Fruit fly (Drosophila melanogaster): ENCODE measurements around the gene CG45307.

CG45307 gene

DNA sequence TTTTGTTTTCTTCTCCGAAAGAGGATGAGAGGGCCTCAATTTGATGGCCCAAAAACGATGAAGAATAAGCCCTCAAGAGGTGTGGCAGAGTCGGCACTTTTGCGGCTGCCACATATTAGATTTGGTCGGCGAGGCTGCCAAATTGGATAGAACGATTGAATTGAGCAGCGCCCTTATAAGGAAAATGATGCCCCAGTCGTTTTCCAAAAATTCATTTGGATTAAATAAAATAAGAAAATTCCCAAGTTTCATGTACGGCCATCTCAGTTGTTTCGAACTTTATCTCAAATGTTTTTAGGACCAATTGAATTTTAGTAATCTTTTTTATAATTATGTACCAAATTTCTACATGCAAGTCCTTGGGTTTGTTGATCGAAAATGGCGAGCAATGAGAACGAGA, at the start of gene CG45307, which contains the start of gene CG12438:
TSS of gene CG45307 (minus strand) at position 101 of the 400 bp plus-strand sequence.
TSS of gene CG12438 (plus strand) at position 264 of the 400 bp plus-strand sequence.
- TF ChIP-seq insv (optimal IDR thresholded peaks at IDR 0.05) (no peak), Sin3A (optimal IDR thresholded peaks at IDR 0.05) (no peak), psq (optimal IDR thresholded peaks at IDR 0.05) (no peak), Myc (optimal IDR thresholded peaks at IDR 0.05) (no peak), h (optimal IDR thresholded peaks at IDR 0.05) (no peak), ttk (optimal IDR thresholded peaks at IDR 0.05) (no peak)

DNA sequence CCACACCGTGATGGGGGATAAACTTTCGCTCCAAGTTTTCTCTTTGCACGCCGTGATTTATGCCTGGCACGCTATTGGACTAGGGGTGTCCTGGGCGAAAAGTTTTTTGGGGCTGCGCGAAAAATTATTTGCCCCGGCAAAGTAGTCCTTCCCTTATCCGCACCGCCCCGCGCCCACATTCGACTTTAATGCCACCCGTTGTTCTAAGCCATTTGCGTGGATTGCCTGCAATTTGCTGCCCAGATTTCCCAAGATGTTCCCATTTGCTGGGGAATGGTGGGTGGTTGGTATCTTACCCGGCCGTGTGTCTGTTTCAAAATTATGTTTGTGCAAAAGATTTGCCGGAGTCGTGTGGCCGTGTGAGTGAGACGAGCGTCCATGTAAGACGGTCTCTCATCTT, 47.1 kb upstream of the CG45307 start:
- TF ChIP-seq insv (optimal IDR thresholded peaks at IDR 0.05) (no peak), h (optimal IDR thresholded peaks at IDR 0.05) (no peak), psq (optimal IDR thresholded peaks at IDR 0.05) (no peak), Myc (optimal IDR thresholded peaks at IDR 0.05) (no peak), Sin3A (optimal IDR thresholded peaks at IDR 0.05) (no peak), ttk (optimal IDR thresholded peaks at IDR 0.05) (no peak)

- TF ChIP-seq ttk (optimal IDR thresholded peaks at IDR 0.05) (no peak), psq (optimal IDR thresholded peaks at IDR 0.05) (no peak), Sin3A (optimal IDR thresholded peaks at IDR 0.05) (no peak), insv (optimal IDR thresholded peaks at IDR 0.05) (no peak), Myc (optimal IDR thresholded peaks at IDR 0.05) (no peak), h (optimal IDR thresholded peaks at IDR 0.05) (no peak)
These were observed 42.2 kb upstream of the CG45307 start for dm6 chr2L:8794151-8794550.

DNA sequence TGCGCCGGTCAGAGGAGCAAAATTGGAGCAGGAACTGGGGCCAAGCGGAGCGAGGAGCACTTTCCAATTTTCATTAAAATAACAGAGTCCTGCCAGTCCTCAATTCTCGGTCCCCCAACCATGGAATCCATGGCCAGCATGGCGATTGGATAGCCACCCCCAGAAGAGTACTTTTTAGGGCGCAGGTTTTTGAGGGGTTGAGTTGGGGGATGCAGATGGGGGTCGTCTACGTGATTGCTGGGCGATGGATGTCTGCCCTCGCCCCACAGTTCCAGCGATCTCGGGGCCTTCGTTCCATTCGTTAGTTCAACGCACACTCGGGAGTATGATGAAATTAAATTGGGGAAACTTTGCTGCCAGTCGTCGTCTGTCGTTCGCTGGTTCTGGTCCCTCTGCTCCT, 39.8 kb upstream of the CG45307 start:
- TF ChIP-seq ttk (optimal IDR thresholded peaks at IDR 0.05) (no peak), Sin3A (optimal IDR thresholded peaks at IDR 0.05) (no peak)

DNA sequence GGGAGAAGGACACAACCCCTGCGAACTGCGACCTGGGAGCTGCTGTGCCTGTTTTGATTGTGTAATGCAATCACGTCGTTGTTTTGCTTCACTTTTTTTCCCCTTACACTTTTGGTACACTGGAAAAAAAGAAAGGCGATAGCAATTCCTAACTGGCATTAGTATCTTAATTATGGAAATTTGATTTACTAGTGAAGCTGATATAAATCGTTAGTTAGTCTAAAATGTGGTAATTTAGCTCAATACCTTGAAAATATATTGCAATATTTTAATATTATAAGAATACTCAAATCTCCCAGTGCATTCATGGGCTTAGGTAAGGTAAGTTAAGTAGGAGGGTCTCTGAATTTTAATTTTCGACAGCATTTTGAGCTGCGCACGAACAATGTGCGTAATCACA, 35.7 kb upstream of the CG45307 start:
- no peak for TF ChIP-seq insv (optimal IDR thresholded peaks at IDR 0.05)
- TF ChIP-seq Myc (optimal IDR thresholded peaks at IDR 0.05): no peak
- TF ChIP-seq Sin3A (optimal IDR thresholded peaks at IDR 0.05): no peak
- no peak for TF ChIP-seq psq (optimal IDR thresholded peaks at IDR 0.05)
- TF ChIP-seq ttk (optimal IDR thresholded peaks at IDR 0.05): no peak
- no peak for TF ChIP-seq h (optimal IDR thresholded peaks at IDR 0.05)

- TF ChIP-seq insv (optimal IDR thresholded peaks at IDR 0.05): no peak
- no peak for TF ChIP-seq ttk (optimal IDR thresholded peaks at IDR 0.05)
- TF ChIP-seq Sin3A (optimal IDR thresholded peaks at IDR 0.05): no peak
- no peak for TF ChIP-seq h (optimal IDR thresholded peaks at IDR 0.05)
- no peak for TF ChIP-seq psq (optimal IDR thresholded peaks at IDR 0.05)
- no peak for TF ChIP-seq Myc (optimal IDR thresholded peaks at IDR 0.05)
These were observed 32.8 kb upstream of the CG45307 start for dm6 chr2L:8784731-8785130.

DNA sequence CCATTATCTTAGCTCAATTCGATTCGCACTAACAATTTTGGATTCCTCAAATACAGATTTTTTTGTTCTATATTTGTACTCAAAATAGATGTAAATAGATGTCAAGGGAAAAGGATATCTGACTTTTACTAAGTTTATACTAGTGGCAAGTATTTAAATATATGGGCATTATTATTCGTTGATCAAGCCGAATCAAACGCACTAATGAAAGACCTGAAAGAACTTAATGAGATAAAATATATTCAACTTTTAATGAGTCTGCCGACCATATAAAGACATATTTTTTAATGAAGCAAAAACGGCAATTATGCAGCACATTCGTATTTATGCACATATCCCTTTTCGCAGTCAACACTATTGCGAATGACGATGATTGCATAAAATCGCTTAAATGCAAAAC, 30.5 kb upstream of the CG45307 start, which contains the start of gene CG42710:
TSS of gene CG42710 (minus strand) at position 101 of the 400 bp plus-strand sequence.
- TF ChIP-seq Sin3A (optimal IDR thresholded peaks at IDR 0.05): no peak
- TF ChIP-seq psq (optimal IDR thresholded peaks at IDR 0.05): no peak
- no peak for TF ChIP-seq ttk (optimal IDR thresholded peaks at IDR 0.05)
- no peak for TF ChIP-seq insv (optimal IDR thresholded peaks at IDR 0.05)
- no peak for TF ChIP-seq h (optimal IDR thresholded peaks at IDR 0.05)
- TF ChIP-seq Myc (optimal IDR thresholded peaks at IDR 0.05): no peak

- TF ChIP-seq insv (optimal IDR thresholded peaks at IDR 0.05) (no peak), h (optimal IDR thresholded peaks at IDR 0.05) (no peak), psq (optimal IDR thresholded peaks at IDR 0.05) (no peak)
These were observed 29.2 kb upstream of the CG45307 start, which contains the start of gene LManVI for dm6 chr2L:8781152-8781551. Gene LManVI, minus strand, starts transcription at chr2L:8781252.

- TF ChIP-seq ttk (optimal IDR thresholded peaks at IDR 0.05) (no peak), insv (optimal IDR thresholded peaks at IDR 0.05) (no peak), psq (optimal IDR thresholded peaks at IDR 0.05) (no peak), Myc (optimal IDR thresholded peaks at IDR 0.05) (no peak), Sin3A (optimal IDR thresholded peaks at IDR 0.05) (no peak), h (optimal IDR thresholded peaks at IDR 0.05) (no peak)
These were observed 24.2 kb upstream of the CG45307 start, which contains the start of gene LManV for dm6 chr2L:8776163-8776562. Gene LManV, minus strand, starts transcription at chr2L:8776263.

- no peak for TF ChIP-seq ttk (optimal IDR thresholded peaks at IDR 0.05)
- TF ChIP-seq h (optimal IDR thresholded peaks at IDR 0.05): no peak
- TF ChIP-seq psq (optimal IDR thresholded peaks at IDR 0.05): no peak
- no peak for TF ChIP-seq insv (optimal IDR thresholded peaks at IDR 0.05)
- TF ChIP-seq Myc (optimal IDR thresholded peaks at IDR 0.05): no peak
- no peak for TF ChIP-seq Sin3A (optimal IDR thresholded peaks at IDR 0.05)
These were observed 20.3 kb upstream of the CG45307 start, which contains the start of gene LManIV for dm6 chr2L:8772244-8772643. Gene LManIV, minus strand, starts transcription at chr2L:8772344.

- TF ChIP-seq Sin3A (optimal IDR thresholded peaks at IDR 0.05) (no peak), ttk (optimal IDR thresholded peaks at IDR 0.05) (no peak), Myc (optimal IDR thresholded peaks at IDR 0.05) (no peak), h (optimal IDR thresholded peaks at IDR 0.05) (no peak), psq (optimal IDR thresholded peaks at IDR 0.05) (no peak), insv (optimal IDR thresholded peaks at IDR 0.05) (no peak)
These were observed 16.8 kb upstream of the CG45307 start, which contains the start of gene LManIII for dm6 chr2L:8768660-8769138. Gene LManIII, minus strand, starts transcription at chr2L:8768710.

DNA sequence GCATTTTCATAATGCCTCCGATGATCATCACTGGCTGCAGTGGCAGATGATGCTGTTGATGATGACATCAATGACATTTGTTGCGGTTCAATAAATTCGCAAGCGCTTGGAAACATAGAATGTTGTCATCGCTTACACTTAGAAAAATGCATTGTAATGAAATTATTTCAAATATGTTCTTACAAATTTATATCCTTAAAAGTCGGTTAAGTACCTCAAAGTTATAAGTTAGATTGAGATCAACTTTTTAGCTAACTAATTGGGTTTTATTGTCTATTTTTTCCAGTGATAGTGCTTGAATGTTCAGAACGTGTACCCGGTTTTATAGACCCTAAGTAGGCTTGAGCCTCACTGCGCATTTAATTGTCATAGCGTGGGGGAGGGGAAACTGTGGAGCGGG, 10.9 kb upstream of the CG45307 start:
- no peak for TF ChIP-seq insv (optimal IDR thresholded peaks at IDR 0.05)
- TF ChIP-seq h (optimal IDR thresholded peaks at IDR 0.05): no peak
- no peak for TF ChIP-seq Myc (optimal IDR thresholded peaks at IDR 0.05)
- TF ChIP-seq psq (optimal IDR thresholded peaks at IDR 0.05): no peak
- TF ChIP-seq Sin3A (optimal IDR thresholded peaks at IDR 0.05): no peak
- no peak for TF ChIP-seq ttk (optimal IDR thresholded peaks at IDR 0.05)

- no peak for TF ChIP-seq Myc (optimal IDR thresholded peaks at IDR 0.05)
- no peak for TF ChIP-seq psq (optimal IDR thresholded peaks at IDR 0.05)
- TF ChIP-seq ttk (optimal IDR thresholded peaks at IDR 0.05): no peak
- no peak for TF ChIP-seq Sin3A (optimal IDR thresholded peaks at IDR 0.05)
- TF ChIP-seq h (optimal IDR thresholded peaks at IDR 0.05): no peak
- no peak for TF ChIP-seq insv (optimal IDR thresholded peaks at IDR 0.05)
These were observed 4.4 kb downstream of the CG45307 start for dm6 chr2L:8747480-8747879.

Measured in Kc167 (cell line).